Fruit fly (Drosophila melanogaster) whole organism, embryonic: ENCODE measurements around the gene CG14961.

Experiments
- CG10565 ChIP-seq: fragments of 200-800 bp; sonication (Bioruptor generic); optimal IDR thresholded peaks from 3 replicates; lab custom pipeline; 2016; ENCODE audit warnings: missing biosample characterization, mild to moderate bottlenecking, missing genetic modification characterization
- CG10654 ChIP-seq: fragments of 200-800 bp; sonication (Bioruptor generic); optimal IDR thresholded peaks from 2 replicates; lab custom pipeline; 2016; ENCODE audit warnings: missing biosample characterization, missing genetic modification characterization
- CG11504 ChIP-seq: fragments of 200-800 bp; sonication (Bioruptor generic); optimal IDR thresholded peaks from 3 replicates; lab custom pipeline; 2019; ENCODE audit warnings: missing biosample characterization, mild to moderate bottlenecking, missing genetic modification characterization, moderate library complexity
- CG1233 ChIP-seq: fragments of 200-800 bp; sonication (Bioruptor generic); optimal IDR thresholded peaks from 4 replicates; lab custom pipeline; 2018; ENCODE audit warnings: missing biosample characterization, mild to moderate bottlenecking, missing genetic modification characterization
- CG16813 ChIP-seq: fragments of 200-800 bp; sonication (Bioruptor generic); IDR thresholded peaks from 3 replicates; pipeline ENCODE4 v1.3.6; 2022; ENCODE audit warnings: missing biosample characterization, missing genetic modification characterization; ENCODE audit not compliant: partially characterized antibody
- E2f1 ChIP-seq: fragments of 200-800 bp; sonication (Bioruptor generic); IDR thresholded peaks from 2 replicates; pipeline ENCODE4 v1.3.6; 2022; ENCODE audit warnings: missing biosample characterization, missing genetic modification characterization
- Hey ChIP-seq: fragments of 200-800 bp; sonication (Bioruptor generic); optimal IDR thresholded peaks from 3 replicates; lab custom pipeline; 2018; ENCODE audit warnings: missing biosample characterization, mild to moderate bottlenecking, missing genetic modification characterization
- amos ChIP-seq: fragments of 200-800 bp; sonication (Bioruptor generic); IDR thresholded peaks from 2 replicates; pipeline ENCODE4 v1.3.6; 2022; ENCODE audit warnings: missing biosample characterization, missing genetic modification characterization; ENCODE audit not compliant: partially characterized antibody
- crol ChIP-seq: fragments of 200-800 bp; sonication (Bioruptor generic); IDR thresholded peaks from 2 replicates; pipeline ENCODE4 v1.3.6; 2022; ENCODE audit warnings: missing biosample characterization, missing genetic modification characterization
- dysf ChIP-seq: fragments of 200-800 bp; sonication (Bioruptor generic); IDR thresholded peaks from 3 replicates; pipeline ENCODE4 v1.3.6; 2022; ENCODE audit warnings: missing biosample characterization, missing genetic modification characterization
- kay ChIP-seq: fragments of 200-800 bp; sonication (Bioruptor generic); optimal IDR thresholded peaks from 2 replicates; lab custom pipeline; 2016; ENCODE audit warnings: missing biosample characterization, missing genetic modification characterization
- maf-S ChIP-seq: fragments of 200-800 bp; sonication (Bioruptor generic); optimal IDR thresholded peaks from 2 replicates; lab custom pipeline; 2016; ENCODE audit warnings: missing biosample characterization, missing genetic modification characterization
- sisA ChIP-seq: fragments of 200-800 bp; sonication (Bioruptor generic); IDR thresholded peaks from 2 replicates; pipeline ENCODE4 v1.3.6; 2022; ENCODE audit warnings: missing biosample characterization, missing genetic modification characterization
- trem ChIP-seq: fragments of 200-800 bp; optimal IDR thresholded peaks from 3 replicates; lab custom pipeline; 2019; ENCODE audit warnings: missing biosample characterization, mild to moderate bottlenecking, missing genetic modification characterization, moderate library complexity

dm6 chr3L:3376551-3376950, 46.7 kb downstream of the CG14961 start, which contains the start of gene CG12012:
- no peak for TF ChIP-seq kay (GFP tag; lab: Kevin White, UChicago)
- no peak for TF ChIP-seq CG10565 (GFP tag; lab: Kevin White, UChicago)
- no peak for TF ChIP-seq CG11504 (tag; lab: Kevin White, UChicago)
- TF ChIP-seq amos (GFP tag; lab: Robert Waterston, UW): peak; percentile 50; the same call in 1 of the 2 replicates
- no peak for TF ChIP-seq E2f1 (GFP tag; lab: Robert Waterston, UW)
- TF ChIP-seq CG16813: peak; percentile 48; the same call in 1 of the 3 replicates
- TF ChIP-seq sisA (GFP tag; lab: Robert Waterston, UW): no peak
- TF ChIP-seq CG10654: no peak
- TF ChIP-seq trem (tag; lab: Kevin White, UChicago): no peak
- no peak for TF ChIP-seq dysf (GFP tag; lab: Robert Waterston, UW)
- TF ChIP-seq Hey (tag; lab: Kevin White, UChicago): no peak
- TF ChIP-seq crol (GFP tag; lab: Robert Waterston, UW): no peak
- no peak for TF ChIP-seq CG1233
- no peak for TF ChIP-seq maf-S
